Worm (Caenorhabditis elegans) whole organism, young adult: ENCODE measurements around the gene srw-115.

Source experiments
- F49E8.2 ChIP-seq: sonication (generic microtip); optimal IDR thresholded peaks from 3 replicates; lab custom pipeline; 2017; ENCODE audit warnings: missing genetic modification characterization, mild to moderate bottlenecking, missing compliant biosample characterization, antibody characterized with exemption, moderate library complexity; ENCODE audit not compliant: insufficient read depth
- F52B5.7 ChIP-seq: sonication (generic microtip); optimal IDR thresholded peaks from 2 replicates; lab custom pipeline; 2016; ENCODE audit warnings: mild to moderate bottlenecking, missing genetic modification characterization, missing compliant biosample characterization
- ama-1 ChIP-seq, 3 experiments: fragments of 150-350 bp in 1 of 3; sonication (generic microtip) in 2 of 3; optimal IDR thresholded peaks; 2 replicates each; lab custom pipeline; 2014 to 2018; ENCODE audit warnings: missing biosample characterization in 2 of 3, missing genetic modification characterization in 2 of 3, missing genetic modification reagents in 2 of 3
- ceh-79 ChIP-seq: sonication (generic microtip); optimal IDR thresholded peaks from 2 replicates; lab custom pipeline; 2017; ENCODE audit warnings: mild to moderate bottlenecking, missing genetic modification characterization, missing compliant biosample characterization
- dpff-1 ChIP-seq: sonication (generic microtip); optimal IDR thresholded peaks from 2 replicates; lab custom pipeline; 2017; ENCODE audit warnings: mild to moderate bottlenecking, missing genetic modification characterization, missing compliant biosample characterization
- ets-4 ChIP-seq: fragments of 200-800 bp; sonication (Bioruptor generic); optimal IDR thresholded peaks from 2 replicates; lab custom pipeline; 2018; ENCODE audit warnings: mild to moderate bottlenecking, missing genetic modification characterization, missing compliant biosample characterization
- let-607 ChIP-seq, 2 experiments: fragments of 200-800 bp in 1 of 2; sonication (Bioruptor generic) in 1 of 2; sonication (generic microtip) in 1 of 2; optimal IDR thresholded peaks; 2 replicates each; lab custom pipeline; 2016 to 2018; ENCODE audit warnings: mild to moderate bottlenecking in 2 of 2, missing compliant biosample characterization in 2 of 2, missing genetic modification characterization in 2 of 2, moderate library complexity in 2 of 2, missing genotype in 1 of 2
- nhr-120 ChIP-seq: fragments of 200-800 bp; sonication (Bioruptor generic); IDR thresholded peaks from 2 replicates; pipeline ENCODE4 v1.3.6; 2022; ENCODE audit warnings: missing genetic modification characterization, missing compliant biosample characterization
- nhr-80 ChIP-seq: sonication (generic microtip); optimal IDR thresholded peaks from 2 replicates; lab custom pipeline; 2016; ENCODE audit warnings: missing genetic modification characterization, missing compliant biosample characterization
- rpc-1 ChIP-seq, 2 experiments: fragments of 150-350 bp in 1 of 2; sonication (generic microtip) in 1 of 2; optimal IDR thresholded peaks; 2 replicates each; lab custom pipeline; 2014 to 2018; ENCODE audit warnings: missing biosample characterization in 1 of 2, missing genetic modification characterization in 1 of 2, missing genetic modification reagents in 1 of 2, missing genotype in 1 of 2
- sdz-38 ChIP-seq: sonication (generic microtip); optimal IDR thresholded peaks from 2 replicates; lab custom pipeline; 2016; ENCODE audit warnings: missing genotype, missing genetic modification characterization, missing compliant biosample characterization
- snpc-4 ChIP-seq, 5 experiments: fragments of 150-350 bp in 1 of 5; sonication (generic microtip) in 4 of 5; optimal IDR thresholded peaks; 2 replicates each; lab custom pipeline; 2014 to 2018; ENCODE audit warnings: missing genetic modification characterization in 5 of 5, missing biosample characterization in 3 of 5, antibody characterized with exemption in 2 of 5, mild to moderate bottlenecking in 2 of 5, missing compliant biosample characterization in 2 of 5, missing genotype in 2 of 5, moderate library complexity in 2 of 5, missing genetic modification reagents in 1 of 5
- tbp1 ChIP-seq: fragments of 200-800 bp; sonication (Bioruptor generic); optimal IDR thresholded peaks from 2 replicates; lab custom pipeline; 2018; ENCODE audit warnings: mild to moderate bottlenecking, missing genetic modification characterization, missing compliant biosample characterization
- xnd-1 ChIP-seq: sonication (generic microtip); optimal IDR thresholded peaks from 2 replicates; lab custom pipeline; 2016; ENCODE audit warnings: missing genotype, missing genetic modification reagents, missing genetic modification characterization, missing compliant biosample characterization

DNA sequence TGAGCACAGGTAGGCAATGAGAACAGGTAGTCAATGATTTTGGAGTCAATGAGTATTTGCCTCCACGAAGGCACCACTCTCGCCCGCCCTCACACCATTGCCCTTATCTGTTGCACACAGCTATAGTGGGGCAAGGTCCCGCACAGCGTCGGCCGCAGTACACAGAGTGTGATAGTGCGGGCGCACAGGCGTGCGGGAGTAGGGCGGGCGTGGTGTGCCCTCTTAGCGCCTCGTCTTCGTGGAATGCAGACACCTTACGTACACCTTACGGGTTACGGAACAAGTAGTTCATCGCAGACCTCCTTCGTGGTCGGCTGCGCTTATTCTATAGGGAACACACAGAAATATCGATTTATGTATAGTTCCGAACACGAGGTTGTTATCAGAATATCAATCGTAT, 24.2 kb upstream of the srw-115 start:
- TF ChIP-seq F49E8.2 (tag; lab: Kevin White, UChicago): no peak
- no peak for TF ChIP-seq ceh-79
- TF ChIP-seq tbp1 (GFP tag; lab: Kevin White, UChicago): no peak
- no peak for TF ChIP-seq nhr-120 (GFP tag; lab: Robert Waterston, UW)
- TF ChIP-seq ama-1 (optimal IDR thresholded peaks at IDR 0.05; lab: Kevin White, UChicago): no peak
- TF ChIP-seq ama-1 (GFP tag; optimal IDR thresholded peaks at IDR 0.05; lab: Kevin White, UChicago): no peak
- no peak for TF ChIP-seq let-607 (tag; optimal IDR thresholded peaks at IDR 0.05; lab: Kevin White, UChicago)
- no peak for TF ChIP-seq ets-4 (GFP tag; lab: Kevin White, UChicago)
- no peak for TF ChIP-seq F52B5.7 (tag; lab: Kevin White, UChicago)
- TF ChIP-seq nhr-80: no peak
- TF ChIP-seq rpc-1 (optimal IDR thresholded peaks at IDR 0.05; lab: Kevin White, UChicago): no peak
- TF ChIP-seq rpc-1 (tag; optimal IDR thresholded peaks at IDR 0.05; lab: Kevin White, UChicago): no peak
- no peak for TF ChIP-seq snpc-4 (GFP tag; optimal IDR thresholded peaks at IDR 0.05; lab: Kevin White, UChicago)
- TF ChIP-seq snpc-4 (tag; optimal IDR thresholded peaks at IDR 0.05; lab: Kevin White, UChicago): no peak
- TF ChIP-seq dpff-1 (tag; lab: Kevin White, UChicago): no peak
- no peak for TF ChIP-seq sdz-38 (tag; lab: Kevin White, UChicago)
- no peak for TF ChIP-seq xnd-1
